ENCODE assay signal across 2 worm cellular contexts in the genomic region with DNA sequence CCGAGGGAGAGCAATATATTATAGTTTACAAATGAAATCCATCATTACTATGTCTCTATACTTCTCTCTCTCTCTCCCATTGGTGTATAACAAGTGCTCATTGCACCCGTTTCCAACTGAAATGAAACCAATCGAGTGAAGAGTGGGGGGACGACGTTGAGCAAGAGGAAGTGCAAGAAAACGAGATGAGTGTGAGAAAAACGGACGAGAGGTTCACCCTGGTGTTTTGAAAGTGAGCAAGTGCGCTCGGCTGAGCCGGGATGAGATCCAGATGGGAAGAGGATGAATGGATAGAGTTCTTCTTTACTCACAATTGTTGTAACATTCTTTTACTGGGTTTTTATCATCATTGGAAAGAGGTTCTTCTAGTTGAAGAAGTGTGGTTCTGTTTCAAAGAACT.
A peak's percentile ranks its signal among the peaks of the same experiment; 100 is the strongest.
TF ChIP-seq lines count a peak whose summit lies in the region.

No protein-coding gene starts in this region.

TF ChIP-seq in whole organism, L1 larva, 84 proteins besides CTCF, POLR2A, EP300 and RAD21 (continued from another document):
- no peak for TF ChIP-seq snpc-4 (tag; optimal IDR thresholded peaks at IDR 0.05; lab: Kevin White, UChicago)
- no peak for TF ChIP-seq jun-1 (tag; optimal IDR thresholded peaks at IDR 0.05; lab: Kevin White, UChicago)
- TF ChIP-seq fkh-4 (tag; optimal IDR thresholded peaks at IDR 0.05; lab: Kevin White, UChicago; ENCODE audit: borderline replicate concordance) = peak; percentile 58
- no peak for TF ChIP-seq ztf-11 (tag; optimal IDR thresholded peaks at IDR 0.05; lab: Kevin White, UChicago)
- no peak for TF ChIP-seq nhr-84 (tag; optimal IDR thresholded peaks at IDR 0.05; lab: Kevin White, UChicago)
- TF ChIP-seq nhr-71 (tag; optimal IDR thresholded peaks at IDR 0.05; lab: Kevin White, UChicago) = peak; percentile 50
- no peak for TF ChIP-seq F16B12.6 (tag; optimal IDR thresholded peaks at IDR 0.05; lab: Kevin White, UChicago)
- no peak for TF ChIP-seq lin-39 (tag; optimal IDR thresholded peaks at IDR 0.05; lab: Kevin White, UChicago)
- no peak for TF ChIP-seq C16A3.4 (tag; optimal IDR thresholded peaks at IDR 0.05; lab: Kevin White, UChicago)
- TF ChIP-seq nhr-12 (tag; optimal IDR thresholded peaks at IDR 0.05; lab: Kevin White, UChicago) = no peak
- no peak for TF ChIP-seq hlh-4 (tag; optimal IDR thresholded peaks at IDR 0.05; lab: Kevin White, UChicago)
- TF ChIP-seq mep-1 (tag; optimal IDR thresholded peaks at IDR 0.05; lab: Kevin White, UChicago) = no peak
- TF ChIP-seq efl-1 (optimal IDR thresholded peaks at IDR 0.05; lab: Kevin White, UChicago) = peak; percentile 23 to 29
- TF ChIP-seq efl-1 (GFP tag; optimal IDR thresholded peaks at IDR 0.05 in 1 of 2; lab: Kevin White, UChicago) = no peak
- TF ChIP-seq unc-62 (GFP tag; optimal IDR thresholded peaks at IDR 0.05; lab: Kevin White, UChicago) = no peak
- TF ChIP-seq tbx-2 (tag; optimal IDR thresholded peaks at IDR 0.05; lab: Kevin White, UChicago) = no peak
- TF ChIP-seq nhr-11 (tag; optimal IDR thresholded peaks at IDR 0.05; lab: Kevin White, UChicago) = no peak
- TF ChIP-seq xbp-1 (tag; optimal IDR thresholded peaks at IDR 0.05; lab: Kevin White, UChicago) = peak; percentile 14
- TF ChIP-seq C34B4.2 (tag; optimal IDR thresholded peaks at IDR 0.05; lab: Kevin White, UChicago) = no peak
- no peak for TF ChIP-seq vab-15 (tag; optimal IDR thresholded peaks at IDR 0.05; lab: Kevin White, UChicago)
- peak; percentile 38 for TF ChIP-seq fkh-8 (tag; optimal IDR thresholded peaks at IDR 0.05; lab: Kevin White, UChicago)
- TF ChIP-seq nhr-20 (tag; optimal IDR thresholded peaks at IDR 0.05; lab: Kevin White, UChicago) = peak; percentile 2
- TF ChIP-seq nhr-28 (tag; optimal IDR thresholded peaks at IDR 0.05; lab: Kevin White, UChicago) = no peak
- TF ChIP-seq snu-23 (GFP tag; optimal IDR thresholded peaks at IDR 0.05; lab: Kevin White, UChicago) = peak; percentile 24
- no peak for TF ChIP-seq ceh-90 (tag; optimal IDR thresholded peaks at IDR 0.05; lab: Kevin White, UChicago)
- no peak for TF ChIP-seq fos-1 (tag; optimal IDR thresholded peaks at IDR 0.05; lab: Kevin White, UChicago)
- TF ChIP-seq ceh-63 (GFP tag; optimal IDR thresholded peaks at IDR 0.05; lab: Kevin White, UChicago) = no peak
- no peak for TF ChIP-seq nhr-77 (tag; optimal IDR thresholded peaks at IDR 0.05; lab: Kevin White, UChicago)
- TF ChIP-seq egl-27 (tag; optimal IDR thresholded peaks at IDR 0.05; lab: Kevin White, UChicago) = no peak
- TF ChIP-seq lin-14 (GFP tag; optimal IDR thresholded peaks at IDR 0.05; lab: Kevin White, UChicago) = peak; percentile 76
- TF ChIP-seq rnt-1 (tag; optimal IDR thresholded peaks at IDR 0.05; lab: Kevin White, UChicago) = peak; percentile 40
- peak in 1 of 3 experiments; percentile 41 for TF ChIP-seq dpl-1 (GFP tag; optimal IDR thresholded peaks at IDR 0.05; lab: Kevin White, UChicago)
- peak; percentile 96 for TF ChIP-seq dsc-1 (tag; optimal IDR thresholded peaks at IDR 0.05; lab: Kevin White, UChicago)
- no peak for TF ChIP-seq ceh-88 (GFP tag; IDR thresholded peaks at IDR 0.05; lab: Robert Waterston, UW)
- no peak for TF ChIP-seq nhr-90 (tag; optimal IDR thresholded peaks at IDR 0.05; lab: Kevin White, UChicago; ENCODE audit: poor library complexity)
- no peak for TF ChIP-seq ets-5 (GFP tag; IDR thresholded peaks at IDR 0.05; lab: Robert Waterston, UW)
- TF ChIP-seq ceh-82 (tag; optimal IDR thresholded peaks at IDR 0.05; lab: Kevin White, UChicago) = peak in 1 of 3 experiments; percentile 49
- no peak for TF ChIP-seq pax-3 (tag; optimal IDR thresholded peaks at IDR 0.05; lab: Kevin White, UChicago)
- TF ChIP-seq egl-13 (tag; optimal IDR thresholded peaks at IDR 0.05; lab: Kevin White, UChicago) = no peak
- TF ChIP-seq nhr-19 (GFP tag; conservative IDR thresholded peaks at IDR 0.05; lab: Robert Waterston, UW) = no peak
- peak; percentile 27 for TF ChIP-seq swsn-7 (tag; optimal IDR thresholded peaks at IDR 0.05; lab: Kevin White, UChicago)
- TF ChIP-seq unc-86 (tag; optimal IDR thresholded peaks at IDR 0.05; lab: Kevin White, UChicago) = peak; percentile 20
- TF ChIP-seq aly-2 (tag; optimal IDR thresholded peaks at IDR 0.05; lab: Kevin White, UChicago) = no peak
- TF ChIP-seq fkh-10 (GFP tag; optimal IDR thresholded peaks at IDR 0.05; lab: Kevin White, UChicago) = no peak
- peak in 1 of 2 experiments; percentile 64 for TF ChIP-seq lsy-2 (tag; optimal IDR thresholded peaks at IDR 0.05; lab: Kevin White, UChicago)
- TF ChIP-seq isw-1 (GFP tag; IDR thresholded peaks at IDR 0.05; lab: Robert Waterston, UW) = peak; percentile 15
- TF ChIP-seq mef-2 (tag; optimal IDR thresholded peaks at IDR 0.05; lab: Kevin White, UChicago) = no peak
- peak; percentile 19 for TF ChIP-seq irx-1 (tag; optimal IDR thresholded peaks at IDR 0.05; lab: Kevin White, UChicago)
- TF ChIP-seq unc-98 (GFP tag; IDR thresholded peaks at IDR 0.05; lab: Robert Waterston, UW) = no peak
- TF ChIP-seq hlh-17 (GFP tag; optimal IDR thresholded peaks at IDR 0.05; lab: Kevin White, UChicago; ENCODE audit: borderline replicate concordance) = no peak
- TF ChIP-seq grh-1 (GFP tag; IDR thresholded peaks at IDR 0.05; lab: Robert Waterston, UW) = no peak
- TF ChIP-seq ama-1 (optimal IDR thresholded peaks at IDR 0.05; lab: Kevin White, UChicago) = no peak
- peak; percentile 37 for TF ChIP-seq lin-15B (tag; optimal IDR thresholded peaks at IDR 0.05; lab: Kevin White, UChicago)
- TF ChIP-seq mab-9 (GFP tag; IDR thresholded peaks at IDR 0.05; lab: Robert Waterston, UW) = no peak
- TF ChIP-seq zip-4 (GFP tag; optimal IDR thresholded peaks at IDR 0.05; lab: Kevin White, UChicago) = no peak

TF ChIP-seq in whole organism, L2 larva, 48 proteins besides CTCF, POLR2A, EP300 and RAD21 (continued from another document):
- TF ChIP-seq ZK546.5 (tag; optimal IDR thresholded peaks at IDR 0.05; lab: Kevin White, UChicago) (no peak), lin-13 (GFP tag; optimal IDR thresholded peaks at IDR 0.05; lab: Kevin White, UChicago) (no peak), fos-1 (tag; optimal IDR thresholded peaks at IDR 0.05; lab: Kevin White, UChicago) (no peak), nhr-12 (tag; optimal IDR thresholded peaks at IDR 0.05; lab: Kevin White, UChicago) (no peak), mbf-1 (tag; optimal IDR thresholded peaks at IDR 0.05; lab: Kevin White, UChicago) (no peak), R02D3.7 (tag; optimal IDR thresholded peaks at IDR 0.05; lab: Kevin White, UChicago) (no peak), unc-62 (GFP tag; optimal IDR thresholded peaks at IDR 0.05; lab: Kevin White, UChicago) (no peak), skn-1 (tag; optimal IDR thresholded peaks at IDR 0.05; lab: Kevin White, UChicago) (no peak), aly-2 (tag; optimal IDR thresholded peaks at IDR 0.05; lab: Kevin White, UChicago) (no peak), nhr-77 (tag; optimal IDR thresholded peaks at IDR 0.05; lab: Kevin White, UChicago) (no peak), elt-3 (tag; optimal IDR thresholded peaks at IDR 0.05; lab: Kevin White, UChicago) (no peak), mdl-1 (tag; optimal IDR thresholded peaks at IDR 0.05; lab: Kevin White, UChicago) (no peak), egl-27 (tag; optimal IDR thresholded peaks at IDR 0.05; lab: Kevin White, UChicago) (no peak), nhr-237 (tag; optimal IDR thresholded peaks at IDR 0.05; lab: Kevin White, UChicago) (no peak), sma-9 (GFP tag; optimal IDR thresholded peaks at IDR 0.05; lab: Kevin White, UChicago) (peak; percentile 3), sma-9 (tag; optimal IDR thresholded peaks at IDR 0.05; lab: Kevin White, UChicago) (no peak), ztf-11 (tag; optimal IDR thresholded peaks at IDR 0.05; lab: Kevin White, UChicago) (no peak), dmd-4 (tag; optimal IDR thresholded peaks at IDR 0.05; lab: Kevin White, UChicago) (no peak), snpc-4 (tag; optimal IDR thresholded peaks at IDR 0.05; lab: Kevin White, UChicago) (no peak), lin-11 (tag; optimal IDR thresholded peaks at IDR 0.05; lab: Kevin White, UChicago) (peak; percentile 27), nhr-6 (tag; optimal IDR thresholded peaks at IDR 0.05; lab: Kevin White, UChicago) (no peak), peb-1 (tag; optimal IDR thresholded peaks at IDR 0.05; lab: Kevin White, UChicago) (no peak), sem-4 (tag; optimal IDR thresholded peaks at IDR 0.05; lab: Kevin White, UChicago) (no peak), sma-3 (GFP tag; optimal IDR thresholded peaks at IDR 0.05; lab: Kevin White, UChicago) (no peak), blmp-1 (tag; optimal IDR thresholded peaks at IDR 0.05; lab: Kevin White, UChicago; ENCODE audit: insufficient read depth) (no peak), Y55F3AM.14 (GFP tag; optimal IDR thresholded peaks at IDR 0.05; lab: Kevin White, UChicago) (no peak), nhr-129 (tag; optimal IDR thresholded peaks at IDR 0.05; lab: Kevin White, UChicago) (peak; percentile 63), alr-1 (tag; optimal IDR thresholded peaks at IDR 0.05; lab: Kevin White, UChicago) (no peak), nhr-23 (tag; optimal IDR thresholded peaks at IDR 0.05; lab: Kevin White, UChicago) (no peak), lin-39 (tag; optimal IDR thresholded peaks at IDR 0.05; lab: Kevin White, UChicago) (no peak), mab-5 (tag; optimal IDR thresholded peaks at IDR 0.05; lab: Kevin White, UChicago) (no peak), elt-1 (tag; optimal IDR thresholded peaks at IDR 0.05; lab: Kevin White, UChicago) (no peak), gmeb-1 (tag; optimal IDR thresholded peaks at IDR 0.05; lab: Kevin White, UChicago) (no peak), F13H6.1 (tag; optimal IDR thresholded peaks at IDR 0.05; lab: Kevin White, UChicago) (peak; percentile 7), nhr-10 (tag; optimal IDR thresholded peaks at IDR 0.05; lab: Kevin White, UChicago) (no peak), nhr-25 (tag; optimal IDR thresholded peaks at IDR 0.05; lab: Kevin White, UChicago) (no peak)
